Worm (Caenorhabditis elegans) whole organism, late embryonic: Measurements from ENCODE around the gene F02D8.1.

Experiments
- C38D4.7 ChIP-seq: fragments of 200-800 bp; sonication (Bioruptor generic); optimal IDR thresholded peaks from 2 replicates; lab custom pipeline; 2018; ENCODE audit warnings: mild to moderate bottlenecking, missing genetic modification characterization, moderate library complexity, missing compliant biosample characterization
- F13H6.1 ChIP-seq: sonication (generic microtip); optimal IDR thresholded peaks from 2 replicates; lab custom pipeline; 2016; ENCODE audit warnings: missing genetic modification characterization, missing compliant biosample characterization
- K09A11.1 ChIP-seq: sonication (generic microtip); optimal IDR thresholded peaks from 2 replicates; lab custom pipeline; 2017; ENCODE audit warnings: antibody characterized with exemption, mild to moderate bottlenecking, missing genetic modification characterization, missing compliant biosample characterization; ENCODE audit not compliant: insufficient read depth
- T23F11.4 ChIP-seq: fragments of 200-800 bp; sonication (Bioruptor generic); optimal IDR thresholded peaks from 2 replicates; lab custom pipeline; 2018; ENCODE audit warnings: mild to moderate bottlenecking, missing genetic modification characterization, missing compliant biosample characterization
- Y22D7AL.16 ChIP-seq: sonication (generic microtip); optimal IDR thresholded peaks from 2 replicates; lab custom pipeline; 2016; ENCODE audit warnings: missing genetic modification characterization, missing compliant biosample characterization
- ahr-1 ChIP-seq: sonication (generic microtip); optimal IDR thresholded peaks from 2 replicates; lab custom pipeline; 2016; ENCODE audit warnings: missing genetic modification characterization, missing compliant biosample characterization
- ama-1 ChIP-seq: fragments of 150-350 bp; optimal IDR thresholded peaks from 2 replicates; lab custom pipeline; 2014
- ceh-14 ChIP-seq: sonication (generic microtip); optimal IDR thresholded peaks from 2 replicates; lab custom pipeline; 2016; ENCODE audit warnings: missing genotype, missing genetic modification characterization, missing compliant biosample characterization
- ceh-18 ChIP-seq: sonication (generic microtip); optimal IDR thresholded peaks from 2 replicates; lab custom pipeline; 2016; ENCODE audit warnings: missing genetic modification characterization, missing compliant biosample characterization
- ceh-19 ChIP-seq: fragments of 200-800 bp; sonication (Bioruptor generic); optimal IDR thresholded peaks from 2 replicates; lab custom pipeline; 2018; ENCODE audit warnings: mild to moderate bottlenecking, missing genetic modification characterization, missing compliant biosample characterization
- ceh-2 ChIP-seq: sonication (generic microtip); optimal IDR thresholded peaks from 2 replicates; lab custom pipeline; 2016; ENCODE audit warnings: missing genotype, missing genetic modification characterization, missing compliant biosample characterization
- ceh-24 ChIP-seq: sonication (generic microtip); optimal IDR thresholded peaks from 2 replicates; lab custom pipeline; 2016; ENCODE audit warnings: mild to moderate bottlenecking, missing genetic modification characterization, missing compliant biosample characterization
- ceh-30 ChIP-seq: fragments of 150-350 bp; optimal IDR thresholded peaks from 2 replicates; lab custom pipeline; 2014; ENCODE audit warnings: missing biosample characterization, missing genetic modification characterization
- ceh-34 ChIP-seq: sonication (generic microtip); optimal IDR thresholded peaks from 2 replicates; lab custom pipeline; 2016; ENCODE audit warnings: mild to moderate bottlenecking, missing genetic modification characterization, missing compliant biosample characterization
- ceh-45 ChIP-seq: fragments of 200-800 bp; sonication (Bioruptor generic); IDR thresholded peaks from 2 replicates; pipeline ENCODE4 v1.3.6; 2022; ENCODE audit warnings: missing genetic modification reagents, missing genetic modification characterization, missing compliant biosample characterization
- ceh-48 ChIP-seq: sonication (generic microtip); optimal IDR thresholded peaks from 2 replicates; lab custom pipeline; 2016; ENCODE audit warnings: missing genetic modification characterization, inconsistent platforms, missing compliant biosample characterization
- ceh-9 ChIP-seq: sonication (generic microtip); optimal IDR thresholded peaks from 2 replicates; lab custom pipeline; 2016; ENCODE audit warnings: mild to moderate bottlenecking, missing genetic modification characterization, inconsistent platforms, missing compliant biosample characterization
- che-1 ChIP-seq: sonication (generic microtip); optimal IDR thresholded peaks from 2 replicates; lab custom pipeline; 2016; ENCODE audit warnings: mild to moderate bottlenecking, missing genetic modification characterization, missing compliant biosample characterization
- dmd-4 ChIP-seq: sonication (generic microtip); optimal IDR thresholded peaks from 2 replicates; lab custom pipeline; 2016; ENCODE audit warnings: borderline replicate concordance, missing genetic modification characterization, missing compliant biosample characterization
- dve-1 ChIP-seq: sonication (generic microtip); optimal IDR thresholded peaks from 2 replicates; lab custom pipeline; 2017; ENCODE audit warnings: antibody characterized with exemption, mild to moderate bottlenecking, missing genetic modification characterization, missing compliant biosample characterization
- elt-2 ChIP-seq: sonication (generic microtip); optimal IDR thresholded peaks from 2 replicates; lab custom pipeline; 2016; ENCODE audit warnings: missing genetic modification reagents, missing genetic modification characterization, missing compliant biosample characterization
- ets-4 ChIP-seq: sonication (generic microtip); optimal IDR thresholded peaks from 2 replicates; lab custom pipeline; 2016; ENCODE audit warnings: missing genetic modification characterization, missing compliant biosample characterization
- eyg-1 ChIP-seq: sonication (generic microtip); optimal IDR thresholded peaks from 2 replicates; lab custom pipeline; 2016; ENCODE audit warnings: missing genotype, missing genetic modification characterization, missing compliant biosample characterization
- fkh-10 ChIP-seq: fragments of 150-350 bp; optimal IDR thresholded peaks from 2 replicates; lab custom pipeline; 2014; ENCODE audit warnings: missing biosample characterization, missing genetic modification reagents, missing genetic modification characterization
- fkh-6 ChIP-seq: sonication (generic microtip); optimal IDR thresholded peaks from 2 replicates; lab custom pipeline; 2016; ENCODE audit warnings: missing genetic modification characterization, missing compliant biosample characterization
- gmeb-2 ChIP-seq: sonication (generic microtip); optimal IDR thresholded peaks from 2 replicates; lab custom pipeline; 2016; ENCODE audit warnings: missing genetic modification characterization, inconsistent platforms, missing compliant biosample characterization
- hlh-13 ChIP-seq: fragments of 200-800 bp; sonication (Bioruptor generic); optimal IDR thresholded peaks from 2 replicates; lab custom pipeline; 2018; ENCODE audit warnings: mild to moderate bottlenecking, missing genetic modification characterization, missing compliant biosample characterization
- hlh-15 ChIP-seq: sonication (generic microtip); optimal IDR thresholded peaks from 2 replicates; lab custom pipeline; 2016; ENCODE audit warnings: missing genetic modification characterization, missing compliant biosample characterization
- hlh-30 ChIP-seq: sonication (generic microtip); optimal IDR thresholded peaks from 2 replicates; lab custom pipeline; 2017; ENCODE audit warnings: antibody characterized with exemption, missing genetic modification characterization, missing compliant biosample characterization; ENCODE audit not compliant: insufficient read depth
- hlh-6 ChIP-seq: sonication (generic microtip); optimal IDR thresholded peaks from 2 replicates; lab custom pipeline; 2016; ENCODE audit warnings: missing genotype, missing genetic modification characterization, missing compliant biosample characterization
- hlh-8 ChIP-seq: sonication (generic microtip); optimal IDR thresholded peaks from 2 replicates; lab custom pipeline; 2016; ENCODE audit warnings: missing genotype, missing genetic modification characterization, missing compliant biosample characterization
- lim-6 ChIP-seq: sonication (generic microtip); optimal IDR thresholded peaks from 2 replicates; lab custom pipeline; 2016; ENCODE audit warnings: missing genetic modification characterization, missing compliant biosample characterization
- lin-11 ChIP-seq: fragments of 200-800 bp; sonication (Bioruptor generic); optimal IDR thresholded peaks from 2 replicates; lab custom pipeline; 2018; ENCODE audit warnings: mild to moderate bottlenecking, missing genetic modification characterization, missing compliant biosample characterization
- madf-2 ChIP-seq: sonication (generic microtip); optimal IDR thresholded peaks from 2 replicates; lab custom pipeline; 2017; ENCODE audit warnings: missing genetic modification characterization, missing compliant biosample characterization
- nfya-1 ChIP-seq: sonication (generic microtip); optimal IDR thresholded peaks from 2 replicates; lab custom pipeline; 2017; ENCODE audit warnings: missing genetic modification characterization, mild to moderate bottlenecking, missing compliant biosample characterization, antibody characterized with exemption, moderate library complexity
- nhr-232 ChIP-seq: sonication (generic microtip); optimal IDR thresholded peaks from 2 replicates; lab custom pipeline; 2016; ENCODE audit warnings: missing genetic modification characterization, missing compliant biosample characterization
- npax-4 ChIP-seq: sonication (generic microtip); optimal IDR thresholded peaks from 2 replicates; lab custom pipeline; 2016; ENCODE audit warnings: missing genetic modification characterization, missing compliant biosample characterization
- pag-3 ChIP-seq: sonication (generic microtip); optimal IDR thresholded peaks from 2 replicates; lab custom pipeline; 2016; ENCODE audit warnings: missing compliant biosample characterization, missing genetic modification characterization, borderline replicate concordance
- pat-9 ChIP-seq: fragments of 200-800 bp; sonication (Bioruptor generic); optimal IDR thresholded peaks from 2 replicates; lab custom pipeline; 2018; ENCODE audit warnings: mild to moderate bottlenecking, missing genetic modification characterization, moderate library complexity, missing compliant biosample characterization
- pax-1 ChIP-seq: fragments of 150-350 bp; optimal IDR thresholded peaks from 2 replicates; lab custom pipeline; 2014; ENCODE audit warnings: missing biosample characterization, missing genetic modification characterization
- pha-2 ChIP-seq: sonication (generic microtip); optimal IDR thresholded peaks from 2 replicates; lab custom pipeline; 2017; ENCODE audit warnings: mild to moderate bottlenecking, missing genetic modification characterization, missing compliant biosample characterization
- pqm-1 ChIP-seq: sonication (generic microtip); optimal IDR thresholded peaks from 2 replicates; lab custom pipeline; 2016; ENCODE audit warnings: missing genetic modification characterization, missing compliant biosample characterization
- ref-2 ChIP-seq: sonication (generic microtip); optimal IDR thresholded peaks from 2 replicates; lab custom pipeline; 2016; ENCODE audit warnings: missing genetic modification characterization, missing compliant biosample characterization
- rnt-1 ChIP-seq: sonication (generic microtip); optimal IDR thresholded peaks from 2 replicates; lab custom pipeline; 2016; ENCODE audit warnings: missing genetic modification characterization, missing compliant biosample characterization
- sox-2 ChIP-seq: fragments of 200-800 bp; sonication (Bioruptor generic); IDR thresholded peaks from 2 replicates; pipeline ENCODE4 v1.3.6; 2022; ENCODE audit warnings: missing genetic modification reagents, missing genetic modification characterization, missing compliant biosample characterization
- tbx-7 ChIP-seq: sonication (generic microtip); optimal IDR thresholded peaks from 2 replicates; lab custom pipeline; 2016; ENCODE audit warnings: missing genotype, missing genetic modification characterization, missing compliant biosample characterization
- unc-3 ChIP-seq, 2 experiments: fragments of 200-800 bp in 1 of 2; sonication (Bioruptor generic) in 1 of 2; sonication (generic microtip) in 1 of 2; conservative IDR thresholded peaks in 1 of 2; optimal IDR thresholded peaks in 1 of 2; 2 replicates each; pipeline versions ENCODE4 v1.3.6 to Lab custom; 2016 to 2022; ENCODE audit warnings: missing compliant biosample characterization in 2 of 2, missing genetic modification characterization in 2 of 2, missing genetic modification reagents in 1 of 2
- unc-42 ChIP-seq: sonication (generic microtip); optimal IDR thresholded peaks from 2 replicates; lab custom pipeline; 2016; ENCODE audit warnings: missing genotype, missing genetic modification characterization, missing compliant biosample characterization
- unc-55 ChIP-seq: sonication (generic microtip); optimal IDR thresholded peaks from 2 replicates; lab custom pipeline; 2017; ENCODE audit warnings: missing biosample characterization, missing genetic modification reagents, missing genetic modification characterization
- unc-86 ChIP-seq: sonication (generic microtip); optimal IDR thresholded peaks from 2 replicates; lab custom pipeline; 2016; ENCODE audit warnings: missing genetic modification characterization, missing compliant biosample characterization
- zip-5 ChIP-seq: sonication (generic microtip); optimal IDR thresholded peaks from 2 replicates; lab custom pipeline; 2016; ENCODE audit warnings: missing genetic modification characterization, missing compliant biosample characterization
- ztf-16 ChIP-seq: sonication (generic microtip); optimal IDR thresholded peaks from 2 replicates; lab custom pipeline; 2017; ENCODE audit warnings: missing genetic modification characterization, missing compliant biosample characterization

F02D8.1 gene

ce11 chrV:15002184-15002690 is 23.7 kb upstream of the F02D8.1 start, which contains the start of the genes fib-1 and mut-15:
Gene fib-1, minus strand, starts transcription at chrV:15002223.
Gene mut-15, plus strand, starts transcription at chrV:15002543.
- TF ChIP-seq Y22D7AL.16 (tag; lab: Kevin White, UChicago) (no peak), ceh-19 (GFP tag; lab: Kevin White, UChicago) (peak; percentile 66), pax-1 (tag; lab: Kevin White, UChicago) (peak; percentile 60), ceh-14 (peak; percentile 90), pag-3 (tag; lab: Kevin White, UChicago) (peak; percentile 71), hlh-15 (tag; lab: Kevin White, UChicago) (peak; percentile 77), nhr-232 (tag; lab: Kevin White, UChicago) (no peak), ceh-24 (tag; lab: Kevin White, UChicago) (no peak), C38D4.7 (GFP tag; lab: Kevin White, UChicago) (no peak), unc-86 (peak; percentile 79), nfya-1 (peak; percentile 86), elt-2 (peak; percentile 87), K09A11.1 (tag; lab: Kevin White, UChicago) (peak; percentile 41), F13H6.1 (peak; percentile 88), ztf-16 (tag; lab: Kevin White, UChicago) (peak; percentile 89), dve-1 (tag; lab: Kevin White, UChicago) (peak; percentile 67), hlh-30 (tag; lab: Kevin White, UChicago) (no peak), lin-11 (tag; lab: Kevin White, UChicago) (no peak), sox-2 (GFP tag; lab: Robert Waterston, UW) (no peak), ref-2 (tag; lab: Kevin White, UChicago) (peak; percentile 97), npax-4 (tag; lab: Kevin White, UChicago) (peak; percentile 41), ceh-34 (tag; lab: Kevin White, UChicago) (peak; percentile 96), ets-4 (peak; percentile 92), ceh-2 (tag; lab: Kevin White, UChicago) (peak; percentile 95), tbx-7 (tag; lab: Kevin White, UChicago) (peak; percentile 89), pat-9 (tag; lab: Kevin White, UChicago) (no peak), madf-2 (peak; percentile 40), fkh-6 (peak; percentile 70), rnt-1 (tag; lab: Kevin White, UChicago) (peak; percentile 95), unc-42 (tag; lab: Kevin White, UChicago) (peak; percentile 91), hlh-13 (GFP tag; lab: Kevin White, UChicago) (peak; percentile 2), hlh-6 (tag; lab: Kevin White, UChicago) (peak; percentile 73), ceh-30 (no peak), T23F11.4 (GFP tag; lab: Kevin White, UChicago) (peak; percentile 23), ama-1 (lab: Kevin White, UChicago) (no peak), ceh-9 (tag; lab: Kevin White, UChicago) (no peak), ceh-45 (GFP tag; lab: Robert Waterston, UW) (0 out of 2 replicates have a peak, but pooled peaks have one; percentile 18), che-1 (tag; lab: Kevin White, UChicago) (peak; percentile 38), zip-5 (peak; percentile 93), eyg-1 (tag; lab: Kevin White, UChicago) (peak; percentile 67), gmeb-2 (no peak), fkh-10 (GFP tag; lab: Kevin White, UChicago) (no peak), ahr-1 (tag; lab: Kevin White, UChicago) (peak; percentile 81), ceh-18 (tag; lab: Kevin White, UChicago) (peak; percentile 97), pqm-1 (tag; lab: Kevin White, UChicago) (peak; percentile 82), hlh-8 (tag; lab: Kevin White, UChicago) (peak; percentile 77), pha-2 (tag; lab: Kevin White, UChicago) (peak; percentile 51), lim-6 (peak; percentile 95), unc-3 (GFP tag; conservative IDR thresholded peaks at IDR 0.05; lab: Robert Waterston, UW) (no peak), unc-3 (tag; optimal IDR thresholded peaks at IDR 0.05; lab: Kevin White, UChicago) (peak; percentile 85), ceh-48 (tag; lab: Kevin White, UChicago) (peak; percentile 95), unc-55 (peak; percentile 83), dmd-4 (peak; percentile 19)
